Worm (Caenorhabditis elegans) whole organism, L1 larva: ENCODE results near the gene dsl-7.

Experiments used
- C16A3.4 ChIP-seq: fragments of 150-350 bp; optimal IDR thresholded peaks from 2 replicates; lab custom pipeline; 2014; ENCODE audit warnings: missing biosample characterization, missing genetic modification characterization
- C34B4.2 ChIP-seq: sonication (generic microtip); optimal IDR thresholded peaks from 2 replicates; lab custom pipeline; 2017; ENCODE audit warnings: mild to moderate bottlenecking, missing genetic modification characterization, missing compliant biosample characterization
- Y116A8C.19 ChIP-seq: sonication (generic microtip); optimal IDR thresholded peaks from 2 replicates; lab custom pipeline; 2016; ENCODE audit warnings: missing compliant biosample characterization, missing genetic modification characterization, borderline replicate concordance
- blmp-1 ChIP-seq: fragments of 150-350 bp; optimal IDR thresholded peaks from 2 replicates; lab custom pipeline; 2014; ENCODE audit warnings: missing biosample characterization, missing genetic modification characterization
- ceh-63 ChIP-seq: fragments of 200-800 bp; sonication (Bioruptor generic); optimal IDR thresholded peaks from 2 replicates; lab custom pipeline; 2018; ENCODE audit warnings: mild to moderate bottlenecking, missing genetic modification characterization, missing compliant biosample characterization
- dpl-1 ChIP-seq, 3 experiments: fragments of 150-350 bp in 2 of 3; sonication (generic microtip) in 1 of 3; optimal IDR thresholded peaks; 2 replicates each; lab custom pipeline; 2014 to 2017; ENCODE audit warnings: missing biosample characterization in 3 of 3, missing genetic modification characterization in 3 of 3, missing genetic modification reagents in 3 of 3
- dsc-1 ChIP-seq: sonication (generic microtip); optimal IDR thresholded peaks from 2 replicates; lab custom pipeline; 2016; ENCODE audit warnings: mild to moderate bottlenecking, missing genetic modification characterization, missing compliant biosample characterization
- efl-1 ChIP-seq, 4 experiments: fragments of 150-350 bp; optimal IDR thresholded peaks in 3 of 4; peaks in 1 of 4; 1 replicate in 1 of 4; 2 replicates in 3 of 4; lab custom pipeline; 2014; ENCODE audit warnings: missing biosample characterization in 2 of 4, missing genetic modification characterization in 2 of 4, missing genetic modification reagents in 2 of 4
- efl-3 ChIP-seq: fragments of 200-800 bp; sonication (Bioruptor generic); optimal IDR thresholded peaks from 2 replicates; lab custom pipeline; 2018; ENCODE audit warnings: mild to moderate bottlenecking, missing genetic modification characterization, missing compliant biosample characterization
- egl-27 ChIP-seq, 2 experiments: fragments of 150-350 bp in 1 of 2; sonication (generic microtip); optimal IDR thresholded peaks; 3 replicates each; lab custom pipeline; 2017 to 2018; ENCODE audit warnings: missing biosample characterization in 2 of 2, missing genetic modification characterization in 2 of 2, missing genetic modification reagents in 2 of 2
- fkh-4 ChIP-seq: sonication (generic microtip); optimal IDR thresholded peaks from 2 replicates; lab custom pipeline; 2016; ENCODE audit warnings: missing compliant biosample characterization, missing genetic modification characterization, borderline replicate concordance
- fkh-8 ChIP-seq: sonication (generic microtip); optimal IDR thresholded peaks from 2 replicates; lab custom pipeline; 2016; ENCODE audit warnings: mild to moderate bottlenecking, missing genetic modification characterization, missing compliant biosample characterization
- grh-1 ChIP-seq: fragments of 200-800 bp; sonication (Bioruptor generic); IDR thresholded peaks from 2 replicates; pipeline ENCODE4 v1.3.6; 2022; ENCODE audit warnings: missing genetic modification reagents, missing genetic modification characterization, missing compliant biosample characterization
- hlh-17 ChIP-seq: fragments of 200-800 bp; sonication (Bioruptor generic); optimal IDR thresholded peaks from 2 replicates; lab custom pipeline; 2018; ENCODE audit warnings: missing genetic modification characterization, mild to moderate bottlenecking, missing compliant biosample characterization, moderate library complexity, borderline replicate concordance
- hlh-4 ChIP-seq: sonication (generic microtip); optimal IDR thresholded peaks from 2 replicates; lab custom pipeline; 2016; ENCODE audit warnings: mild to moderate bottlenecking, missing genetic modification characterization, missing compliant biosample characterization
- isw-1 ChIP-seq: fragments of 200-800 bp; sonication (Bioruptor generic); IDR thresholded peaks from 2 replicates; pipeline ENCODE4 v1.3.6; 2022; ENCODE audit warnings: missing genetic modification characterization, missing compliant biosample characterization
- lin-13 ChIP-seq: fragments of 150-350 bp; optimal IDR thresholded peaks from 2 replicates; lab custom pipeline; 2014; ENCODE audit warnings: missing biosample characterization, missing genetic modification reagents, missing genetic modification characterization
- lin-14 ChIP-seq: fragments of 200-800 bp; sonication (Bioruptor generic); optimal IDR thresholded peaks from 2 replicates; lab custom pipeline; 2018; ENCODE audit warnings: mild to moderate bottlenecking, missing genetic modification characterization, moderate library complexity, missing compliant biosample characterization
- lin-35 ChIP-seq, 2 experiments: fragments of 150-350 bp; optimal IDR thresholded peaks; 2 replicates each; lab custom pipeline; 2014; ENCODE audit warnings: missing biosample characterization in 2 of 2, missing genetic modification characterization in 2 of 2, missing genetic modification reagents in 2 of 2
- lin-39 ChIP-seq: fragments of 150-350 bp; optimal IDR thresholded peaks from 2 replicates; lab custom pipeline; 2014; ENCODE audit warnings: missing biosample characterization, missing genetic modification reagents, missing genetic modification characterization
- lsy-2 ChIP-seq, 2 experiments: fragments of 150-350 bp; optimal IDR thresholded peaks; 2 replicates each; lab custom pipeline; 2014; ENCODE audit warnings: missing biosample characterization in 2 of 2, missing genetic modification characterization in 2 of 2
- mab-9 ChIP-seq: fragments of 200-800 bp; sonication (Bioruptor generic); IDR thresholded peaks from 2 replicates; pipeline ENCODE4 v1.3.6; 2022; ENCODE audit warnings: missing genetic modification reagents, missing genetic modification characterization, missing compliant biosample characterization
- mdl-1 ChIP-seq, 2 experiments: fragments of 150-350 bp; optimal IDR thresholded peaks; 2 replicates each; lab custom pipeline; 2014 to 2017; ENCODE audit warnings: missing biosample characterization in 2 of 2, missing genetic modification characterization in 2 of 2, inconsistent platforms in 1 of 2
- nhr-11 ChIP-seq: fragments of 150-350 bp; optimal IDR thresholded peaks from 2 replicates; lab custom pipeline; 2014; ENCODE audit warnings: missing biosample characterization, missing genetic modification characterization
- nhr-12 ChIP-seq: sonication (generic microtip); optimal IDR thresholded peaks from 2 replicates; lab custom pipeline; 2017; ENCODE audit warnings: missing biosample characterization, missing genetic modification characterization
- nhr-20 ChIP-seq: sonication (generic microtip); optimal IDR thresholded peaks from 2 replicates; lab custom pipeline; 2016; ENCODE audit warnings: mild to moderate bottlenecking, missing genetic modification characterization, missing compliant biosample characterization
- nhr-28 ChIP-seq: fragments of 150-350 bp; optimal IDR thresholded peaks from 2 replicates; lab custom pipeline; 2014; ENCODE audit warnings: missing biosample characterization, missing genetic modification characterization
- nhr-47 ChIP-seq: sonication (generic microtip); optimal IDR thresholded peaks from 2 replicates; lab custom pipeline; 2016; ENCODE audit warnings: mild to moderate bottlenecking, missing genetic modification characterization, moderate library complexity, missing compliant biosample characterization
- nhr-71 ChIP-seq: sonication (generic microtip); optimal IDR thresholded peaks from 2 replicates; lab custom pipeline; 2016; ENCODE audit warnings: mild to moderate bottlenecking, missing genetic modification characterization, moderate library complexity, missing compliant biosample characterization
- nhr-85 ChIP-seq: sonication (generic microtip); peaks from one replicate; lab custom pipeline; 2016; ENCODE audit warnings: missing genetic modification characterization, inconsistent platforms, missing compliant biosample characterization
- rnt-1 ChIP-seq: sonication (generic microtip); optimal IDR thresholded peaks from 2 replicates; lab custom pipeline; 2016; ENCODE audit warnings: mild to moderate bottlenecking, missing genetic modification characterization, moderate library complexity, missing compliant biosample characterization
- snpc-4 ChIP-seq: fragments of 150-350 bp; optimal IDR thresholded peaks from 2 replicates; lab custom pipeline; 2014; ENCODE audit warnings: missing biosample characterization, missing genetic modification characterization
- snu-23 ChIP-seq: sonication (generic microtip); optimal IDR thresholded peaks from 2 replicates; lab custom pipeline; 2016; ENCODE audit warnings: missing genetic modification characterization, missing compliant biosample characterization
- sptf-1 ChIP-seq: fragments of 150-350 bp; optimal IDR thresholded peaks from 2 replicates; lab custom pipeline; 2014; ENCODE audit warnings: missing biosample characterization, missing genetic modification characterization
- swsn-7 ChIP-seq: sonication (generic microtip); optimal IDR thresholded peaks from 2 replicates; lab custom pipeline; 2016; ENCODE audit warnings: missing genetic modification characterization, missing compliant biosample characterization
- tbx-2 ChIP-seq: sonication (generic microtip); optimal IDR thresholded peaks from 2 replicates; lab custom pipeline; 2016; ENCODE audit warnings: missing genetic modification characterization, missing compliant biosample characterization
- unc-130 ChIP-seq: fragments of 150-350 bp; optimal IDR thresholded peaks from 2 replicates; lab custom pipeline; 2017; ENCODE audit warnings: missing biosample characterization, missing genetic modification characterization, inconsistent platforms
- zag-1 ChIP-seq: fragments of 150-350 bp; optimal IDR thresholded peaks from 2 replicates; lab custom pipeline; 2014; ENCODE audit warnings: missing biosample characterization, missing genetic modification characterization
- ztf-11 ChIP-seq, 2 experiments: sonication (generic microtip); optimal IDR thresholded peaks; 2 replicates each; lab custom pipeline; 2016 to 2017; ENCODE audit warnings: missing genetic modification characterization in 2 of 2, missing biosample characterization in 1 of 2, missing compliant biosample characterization in 1 of 2

Gene dsl-7

ce11 chrV:13008825-13009224 lies 15.9 kb downstream of the dsl-7 start, which contains the start of gene F15B9.10:
TSS of gene F15B9.10 (minus strand) at chrV:13008925.
- no peak for TF ChIP-seq sptf-1 (tag; lab: Kevin White, UChicago)
- TF ChIP-seq, all 84 proteins: peak for 0

ce11 chrV:13009271-13009670 lies 16.3 kb downstream of the dsl-7 start:
- TF ChIP-seq nhr-28 (tag; lab: Kevin White, UChicago) (no peak), lin-13 (no peak), mdl-1 (tag; optimal IDR thresholded peaks at IDR 0.05; lab: Kevin White, UChicago) (no peak), grh-1 (GFP tag; lab: Robert Waterston, UW) (no peak), ceh-63 (no peak), C16A3.4 (tag; lab: Kevin White, UChicago) (no peak)

ce11 chrV:13009843-13010242 lies 16.9 kb downstream of the dsl-7 start:
- TF ChIP-seq swsn-7 (tag; lab: Kevin White, UChicago) (peak; percentile 31), tbx-2 (tag; lab: Kevin White, UChicago) (peak; percentile 22), fkh-4 (no peak), snu-23 (GFP tag; lab: Kevin White, UChicago) (peak; percentile 59), snpc-4 (tag; lab: Kevin White, UChicago) (peak; percentile 19), lin-35 (GFP tag; optimal IDR thresholded peaks at IDR 0.05; lab: Kevin White, UChicago) (peak in 1 of 2 experiments; percentile 19), dsc-1 (peak; percentile 2), Y116A8C.19 (no peak), lin-14 (GFP tag; lab: Kevin White, UChicago) (peak; percentile 84), rnt-1 (peak; percentile 22), nhr-71 (tag; lab: Kevin White, UChicago) (peak; percentile 61), nhr-20 (tag; lab: Kevin White, UChicago) (peak; percentile 51), zag-1 (no peak), efl-3 (GFP tag; lab: Kevin White, UChicago) (no peak), nhr-47 (tag; lab: Kevin White, UChicago) (peak; percentile 23), ztf-11 (tag; optimal IDR thresholded peaks at IDR 0.05; lab: Kevin White, UChicago) (no peak), dpl-1 (GFP tag; optimal IDR thresholded peaks at IDR 0.05; lab: Kevin White, UChicago) (peak in 2 of 3 experiments; percentile 8 to 14), egl-27 (tag; optimal IDR thresholded peaks at IDR 0.05; lab: Kevin White, UChicago) (no peak), lsy-2 (tag; optimal IDR thresholded peaks at IDR 0.05; lab: Kevin White, UChicago) (peak; percentile 0 to 37), fkh-8 (tag; lab: Kevin White, UChicago) (no peak), lin-39 (tag; lab: Kevin White, UChicago) (no peak), hlh-17 (no peak), isw-1 (GFP tag; lab: Robert Waterston, UW) (no peak), nhr-11 (no peak), nhr-12 (no peak), efl-1 (optimal IDR thresholded peaks at IDR 0.05; lab: Kevin White, UChicago) (peak in 1 of 2 experiments; percentile 32), efl-1 (GFP tag; optimal IDR thresholded peaks at IDR 0.05 in 1 of 2; lab: Kevin White, UChicago) (peak in 1 of 2 experiments; percentile 74), nhr-28 (tag; lab: Kevin White, UChicago) (no peak), mab-9 (no peak), nhr-85 (tag; lab: Kevin White, UChicago) (peak; percentile 52), unc-130 (no peak), blmp-1 (tag; lab: Kevin White, UChicago) (peak; percentile 70), hlh-4 (tag; lab: Kevin White, UChicago) (no peak), C34B4.2 (tag; lab: Kevin White, UChicago) (no peak)
